Worm (Caenorhabditis elegans) whole organism, dauer: ENCODE measurements around the gene F43E2.1.

Source experiments
- unc-62 ChIP-seq: sonication (generic microtip); optimal IDR thresholded peaks from 2 replicates; lab custom pipeline; 2017; ENCODE audit warnings: missing biosample characterization, missing genetic modification reagents, missing genetic modification characterization

The F43E2.1 gene

DNA sequence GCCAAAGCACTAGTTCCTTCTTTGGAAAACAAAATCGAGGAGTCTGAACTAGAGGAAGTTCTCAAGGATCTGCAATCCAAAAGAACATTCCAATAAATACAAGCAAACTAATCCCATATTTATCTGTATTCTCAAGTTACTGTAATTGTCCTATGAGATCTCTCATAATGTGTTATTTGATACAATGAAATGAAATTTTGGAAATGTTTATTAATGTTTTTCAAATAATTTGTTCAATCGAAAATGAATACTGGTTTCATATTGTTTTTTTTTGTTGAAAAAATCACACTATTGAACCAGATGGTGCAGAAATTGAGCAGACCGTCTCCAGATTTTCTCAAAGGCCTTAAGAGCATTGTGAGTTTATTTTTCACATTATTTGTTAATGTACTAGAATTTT lies at the start of gene F43E2.1:
Gene F43E2.1, plus strand, starts transcription at position 301 of the 400 bp plus-strand sequence.
- no peak for TF ChIP-seq unc-62 (GFP tag; lab: Kevin White, UChicago)

- TF ChIP-seq unc-62 (GFP tag; lab: Kevin White, UChicago): no peak
These were observed 48.9 kb upstream of the F43E2.1 start for ce11 chrII:7326199-7326598.

ce11 chrII:7326997-7327396 lies 48.1 kb upstream of the F43E2.1 start:
- no peak for TF ChIP-seq unc-62 (GFP tag; lab: Kevin White, UChicago)

DNA sequence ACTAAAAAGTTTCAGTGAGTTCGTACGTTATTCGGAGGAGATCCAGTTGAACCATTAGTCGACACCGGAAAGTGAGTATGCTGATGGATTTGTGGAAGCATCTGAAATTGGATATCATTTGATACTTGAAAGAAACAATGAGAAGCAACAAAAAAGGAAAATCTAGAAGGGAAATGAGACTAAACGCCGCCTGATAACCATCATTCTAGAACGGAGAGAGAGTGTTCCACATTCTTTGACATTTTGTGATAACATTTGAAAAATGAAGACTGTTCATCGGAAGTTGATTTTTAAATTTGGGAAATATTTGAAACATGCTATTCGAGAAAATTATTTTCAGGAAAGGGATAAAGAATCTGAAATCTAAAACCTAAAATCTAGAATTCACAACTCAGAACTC lies 43.9 kb upstream of the F43E2.1 start, which contains the start of gene npax-1:
Gene npax-1, minus strand, starts transcription at position 101 of the 400 bp plus-strand sequence.
- no peak for TF ChIP-seq unc-62 (GFP tag; lab: Kevin White, UChicago)

DNA sequence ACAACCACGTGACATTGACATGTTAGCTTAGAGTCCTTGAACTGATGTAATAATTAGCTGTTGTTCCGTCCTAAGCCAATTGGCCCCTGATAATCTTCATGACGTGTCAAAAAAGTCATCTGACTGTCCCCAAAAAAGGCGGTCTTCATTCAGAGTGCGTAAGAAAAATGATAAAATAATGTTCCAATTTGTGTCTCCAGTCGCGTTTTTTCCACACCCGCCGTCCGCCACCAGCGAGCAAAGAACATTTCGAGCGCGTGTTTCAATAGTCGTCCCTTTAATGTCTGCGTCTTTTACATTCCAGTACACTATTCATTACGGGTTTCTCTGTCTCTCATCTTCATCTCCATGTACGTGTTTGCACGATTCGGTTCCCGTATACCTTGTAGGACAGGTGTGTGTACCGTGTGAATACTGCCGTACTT lies 37.6 kb upstream of the F43E2.1 start:
- TF ChIP-seq unc-62 (GFP tag; lab: Kevin White, UChicago): no peak

ce11 chrII:7338995-7339394 lies 36.1 kb upstream of the F43E2.1 start, which contains the start of gene nhr-21:
Gene nhr-21 (plus strand): TSS chrII:7339229.
- TF ChIP-seq unc-62 (GFP tag; lab: Kevin White, UChicago): no peak

DNA sequence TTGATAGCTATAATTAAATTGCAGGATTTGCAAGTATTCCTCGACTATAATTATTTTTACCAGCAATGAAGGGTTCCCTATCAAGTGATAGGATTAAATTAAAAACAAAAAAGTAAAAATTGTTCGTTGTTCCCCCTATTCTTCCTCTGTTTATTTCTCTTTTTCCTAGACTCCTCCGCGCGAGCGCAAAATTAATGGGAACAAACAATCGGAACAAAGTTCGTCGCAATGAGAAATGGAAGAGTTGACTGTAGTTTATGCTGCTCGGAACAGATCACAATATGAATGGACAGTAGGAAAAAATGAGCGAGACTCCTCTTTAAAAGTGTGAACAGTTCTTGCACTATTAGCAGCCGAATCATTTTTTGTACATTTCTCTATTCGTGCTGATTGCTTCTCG lies 34.4 kb upstream of the F43E2.1 start:
- TF ChIP-seq unc-62 (GFP tag; lab: Kevin White, UChicago): no peak

- TF ChIP-seq unc-62 (GFP tag; lab: Kevin White, UChicago): no peak
These were observed 33.3 kb upstream of the F43E2.1 start for ce11 chrII:7341572-7342303.

DNA sequence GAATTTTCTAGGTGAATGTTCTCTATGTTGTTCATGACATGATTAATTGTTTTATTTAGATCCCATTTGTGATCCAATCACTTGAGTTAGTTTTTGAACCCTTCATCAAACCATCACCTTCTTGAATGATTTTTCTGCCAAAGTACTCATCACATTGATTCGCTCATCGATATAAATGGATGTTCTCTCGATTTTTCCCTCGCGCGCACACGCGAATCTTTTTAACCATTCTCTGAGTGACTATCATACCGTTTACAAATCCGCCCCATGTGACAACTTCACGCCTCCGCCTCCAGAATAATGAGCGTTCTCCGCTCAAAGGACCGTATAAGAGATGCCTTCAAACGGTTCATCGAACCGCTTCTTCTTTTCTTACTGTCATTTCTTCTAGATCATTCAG lies 32.2 kb upstream of the F43E2.1 start:
- TF ChIP-seq unc-62 (GFP tag; lab: Kevin White, UChicago): no peak

ce11 chrII:7343668-7344067 lies 31.4 kb upstream of the F43E2.1 start:
- TF ChIP-seq unc-62 (GFP tag; lab: Kevin White, UChicago): no peak

- no peak for TF ChIP-seq unc-62 (GFP tag; lab: Kevin White, UChicago)
These were observed 29.2 kb upstream of the F43E2.1 start for ce11 chrII:7345858-7346257.

DNA sequence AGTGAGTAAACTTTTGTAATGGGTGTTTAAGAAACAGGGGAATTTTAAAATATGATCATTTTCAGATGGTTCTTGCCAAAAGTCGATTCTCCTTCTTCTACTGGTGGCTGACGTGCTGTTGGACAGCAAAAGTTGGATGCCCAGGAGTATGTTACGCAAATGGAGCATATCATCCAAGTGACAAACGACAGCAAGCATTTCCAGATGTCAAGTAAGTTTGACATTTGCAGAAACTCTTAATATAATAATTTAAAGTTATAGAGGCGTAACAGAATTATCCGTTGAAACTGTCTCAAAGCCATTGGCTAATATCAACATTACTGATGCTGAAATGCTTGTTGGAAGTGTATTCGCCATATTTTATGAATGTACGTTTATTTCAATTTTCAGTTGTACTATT lies 27.0 kb upstream of the F43E2.1 start:
- no peak for TF ChIP-seq unc-62 (GFP tag; lab: Kevin White, UChicago)

DNA sequence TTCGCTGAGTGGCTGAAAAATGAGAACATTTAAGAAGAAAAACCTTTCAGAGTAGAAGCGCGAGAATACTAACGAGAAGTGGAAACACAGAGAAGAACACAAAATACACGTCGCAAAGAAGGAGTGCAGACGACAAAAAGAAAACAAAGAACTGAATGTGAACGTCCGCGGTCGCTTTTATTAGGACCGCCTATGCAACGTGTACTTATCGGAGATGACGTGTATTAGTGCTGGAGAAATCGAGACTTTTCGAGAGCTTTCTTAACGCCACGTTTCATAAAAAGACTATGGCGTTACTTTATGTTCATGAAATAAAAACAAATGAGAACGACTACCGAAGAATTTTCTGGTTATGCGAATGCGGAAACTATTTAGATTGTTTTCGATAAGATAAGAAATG lies 22.6 kb upstream of the F43E2.1 start, which contains the start of gene hsp-4:
Gene hsp-4, minus strand, starts transcription at position 139 of the 400 bp plus-strand sequence.
- TF ChIP-seq unc-62 (GFP tag; lab: Kevin White, UChicago): no peak

ce11 chrII:7353027-7353426 lies 22.1 kb upstream of the F43E2.1 start:
- no peak for TF ChIP-seq unc-62 (GFP tag; lab: Kevin White, UChicago)

ce11 chrII:7356326-7356725 lies 18.8 kb upstream of the F43E2.1 start, which contains the start of gene haf-2:
Gene haf-2 (minus strand): TSS chrII:7356426.
- TF ChIP-seq unc-62 (GFP tag; lab: Kevin White, UChicago): no peak

DNA sequence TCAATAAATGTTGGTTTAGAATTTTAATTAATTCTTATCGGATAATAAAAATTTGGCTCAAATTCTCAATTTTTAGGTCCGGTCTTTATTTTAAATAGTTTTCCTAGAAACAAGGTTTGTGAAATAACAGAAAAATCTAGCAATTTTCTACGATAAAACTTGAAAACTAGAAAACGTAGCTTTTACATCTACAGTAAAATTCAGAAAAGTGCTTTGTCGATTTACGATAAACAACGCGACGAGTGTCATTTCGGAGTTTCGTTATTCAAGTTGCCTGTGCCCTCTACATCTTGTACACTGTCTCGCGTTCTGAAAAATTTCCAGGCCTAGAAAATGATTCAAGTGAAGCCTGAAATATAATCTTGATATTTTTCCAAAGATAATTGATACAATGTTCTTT lies 18.3 kb upstream of the F43E2.1 start:
- no peak for TF ChIP-seq unc-62 (GFP tag; lab: Kevin White, UChicago)

DNA sequence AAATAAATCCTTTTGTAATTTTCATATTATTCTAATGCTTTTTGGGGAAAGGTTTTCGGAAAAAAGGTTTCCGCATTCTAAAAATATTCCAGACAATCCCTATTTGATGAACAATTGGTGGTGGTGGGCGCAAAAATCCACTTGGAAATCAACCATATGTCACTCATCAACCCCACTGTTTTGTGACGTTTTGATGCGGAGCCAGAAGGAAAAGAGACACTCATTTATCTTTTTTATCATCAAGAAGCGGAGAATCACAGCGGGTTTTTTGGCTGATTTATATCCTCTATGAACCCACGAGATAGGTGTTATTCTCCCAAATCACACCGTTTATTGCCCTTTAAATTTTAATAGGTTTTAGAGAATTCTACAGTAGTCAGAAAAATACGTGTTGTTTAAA lies 17.9 kb upstream of the F43E2.1 start:
- no peak for TF ChIP-seq unc-62 (GFP tag; lab: Kevin White, UChicago)
